Worm (Caenorhabditis elegans) whole organism, midembryonic: Measurements from ENCODE around the gene Y41C4A.11.

ENCODE experiments used
- T22C8.4 ChIP-seq: fragments of 200-800 bp; sonication (Bioruptor generic); IDR thresholded peaks from 2 replicates; pipeline ENCODE4 v1.3.6; 2022; ENCODE audit warnings: missing genetic modification characterization, missing compliant biosample characterization
- cog-1 ChIP-seq: sonication (generic microtip); optimal IDR thresholded peaks from 2 replicates; lab custom pipeline; 2016; ENCODE audit warnings: missing genetic modification characterization, missing compliant biosample characterization
- flt-1 ChIP-seq: fragments of 200-800 bp; sonication (Bioruptor generic); IDR thresholded peaks from 2 replicates; pipeline ENCODE4 v1.3.6; 2022; ENCODE audit warnings: missing genetic modification characterization, missing compliant biosample characterization
- klf-2 ChIP-seq: fragments of 200-800 bp; sonication (Bioruptor generic); conservative IDR thresholded peaks from 2 replicates; pipeline ENCODE4 v1.3.6; 2022; ENCODE audit warnings: missing genetic modification reagents, missing genetic modification characterization, missing compliant biosample characterization
- med-1 ChIP-seq: sonication (generic microtip); optimal IDR thresholded peaks from 2 replicates; lab custom pipeline; 2017; ENCODE audit warnings: missing genetic modification characterization, mild to moderate bottlenecking, missing compliant biosample characterization, antibody characterized with exemption, missing genetic modification reagents; ENCODE audit not compliant: insufficient read depth
- tab-1 ChIP-seq: fragments of 200-800 bp; sonication (Bioruptor generic); IDR thresholded peaks from 2 replicates; pipeline ENCODE4 v1.3.6; 2022; ENCODE audit warnings: missing genetic modification characterization, missing compliant biosample characterization
- ztf-23 ChIP-seq: fragments of 200-800 bp; sonication (Bioruptor generic); IDR thresholded peaks from 2 replicates; pipeline ENCODE4 v1.3.6; 2022; ENCODE audit warnings: missing genetic modification reagents, missing genetic modification characterization, missing compliant biosample characterization
- ztf-29 ChIP-seq: fragments of 200-800 bp; sonication (Bioruptor generic); IDR thresholded peaks from 2 replicates; pipeline ENCODE4 v1.3.6; 2022; ENCODE audit warnings: missing genetic modification reagents, missing genetic modification characterization, missing compliant biosample characterization

DNA sequence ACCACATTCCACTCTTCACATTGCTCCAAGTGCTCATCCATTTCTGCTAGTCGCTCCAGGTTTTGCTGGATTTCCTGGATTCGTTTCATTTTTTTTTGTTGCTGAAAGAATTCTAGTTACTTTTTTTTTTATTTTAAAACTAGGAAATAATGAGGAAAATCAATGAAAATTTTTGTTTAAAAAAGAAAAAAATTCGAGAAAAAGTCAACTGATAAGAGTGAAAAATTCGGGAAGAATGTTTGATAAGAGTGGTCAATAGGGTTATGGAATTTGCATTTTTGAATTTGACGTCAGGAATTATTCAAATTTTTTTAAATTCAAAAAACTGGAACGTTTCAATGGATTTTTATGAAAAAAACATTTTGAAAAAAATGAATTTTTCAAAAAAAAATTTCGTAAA lies 6.9 kb downstream of the Y41C4A.11 start, which contains the start of gene Y41C4A.12:
- TF ChIP-seq flt-1 (GFP tag; lab: Robert Waterston, UW) (no peak), klf-2 (no peak), cog-1 (tag; lab: Kevin White, UChicago) (no peak), ztf-23 (GFP tag; lab: Robert Waterston, UW) (no peak), T22C8.4 (GFP tag; lab: Robert Waterston, UW) (no peak), ztf-29 (no peak), med-1 (GFP tag; lab: Kevin White, UChicago) (no peak), tab-1 (GFP tag; lab: Robert Waterston, UW) (no peak)
